Fruit fly (Drosophila melanogaster) whole organism: ENCODE data around the gene dj.

ENCODE experiments used
- CG8478 ChIP-seq: fragments of >200 bp; optimal IDR thresholded peaks from 2 replicates; lab custom pipeline; 2018; ENCODE audit warnings: inconsistent platforms
- Dll ChIP-seq: fragments of >200 bp; optimal IDR thresholded peaks from 2 replicates; lab custom pipeline; 2017
- EcR ChIP-seq, 2 experiments: fragments of >200 bp; optimal IDR thresholded peaks; 2 replicates each; lab custom pipeline; 2017; ENCODE audit warnings: missing biosample characterization in 2 of 2, missing genetic modification characterization in 2 of 2, missing genetic modification reagents in 2 of 2
- pan ChIP-seq: fragments of >200 bp; optimal IDR thresholded peaks from 2 replicates; lab custom pipeline; 2017
- psq ChIP-seq: fragments of >200 bp; optimal IDR thresholded peaks from 2 replicates; lab custom pipeline; 2017
- usp ChIP-seq: fragments of >200 bp; optimal IDR thresholded peaks from 2 replicates; lab custom pipeline; 2017; ENCODE audit warnings: missing biosample characterization, missing genetic modification characterization, mixed read lengths

dj gene

dm6 chr3R:7080157-7080916, 21.2 kb downstream of the dj start, which contains the start of gene Ref1:
Gene Ref1, minus strand, starts transcription at chr3R:7080387.
- TF ChIP-seq CG8478 (lab: Kevin White, UChicago) = no peak
- TF ChIP-seq psq (lab: Kevin White, UChicago) = no peak
- TF ChIP-seq usp = no peak
- no peak for TF ChIP-seq Dll
- TF ChIP-seq EcR (GFP tag; optimal IDR thresholded peaks at IDR 0.05; lab: Kevin White, UChicago) = no peak
- no peak for TF ChIP-seq pan

dm6 chr3R:7081972-7082371, 22.9 kb downstream of the dj start, which contains the start of gene Dpck:
Gene Dpck, plus strand, starts transcription at chr3R:7082182.
- TF ChIP-seq pan = no peak
- TF ChIP-seq EcR (GFP tag; optimal IDR thresholded peaks at IDR 0.05; lab: Kevin White, UChicago) = no peak
- TF ChIP-seq psq (lab: Kevin White, UChicago) = no peak
- no peak for TF ChIP-seq CG8478 (lab: Kevin White, UChicago)
- no peak for TF ChIP-seq usp
- no peak for TF ChIP-seq Dll

DNA sequence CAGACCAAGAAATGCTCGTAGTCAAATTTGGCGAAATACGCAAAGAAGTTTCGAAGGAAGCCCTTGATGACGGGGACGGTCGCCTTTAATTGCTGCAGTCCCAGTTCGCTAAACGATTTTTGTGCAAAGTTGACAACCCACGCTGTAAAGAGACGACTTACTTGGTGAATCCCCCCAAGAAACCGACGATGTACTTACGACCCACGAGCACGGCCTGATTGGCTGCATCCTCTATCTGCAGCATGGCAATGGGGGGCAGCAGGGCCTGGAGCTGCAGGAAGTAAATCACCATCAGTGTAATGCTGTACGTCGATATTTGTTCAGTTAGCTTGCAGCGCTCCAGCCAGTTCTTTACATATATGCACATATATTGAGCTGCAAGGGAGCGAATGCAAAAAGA, 24.6 kb downstream of the dj start:
- TF ChIP-seq usp = no peak

- TF ChIP-seq CG8478 (lab: Kevin White, UChicago) (no peak), Dll (no peak), EcR (GFP tag; optimal IDR thresholded peaks at IDR 0.05; lab: Kevin White, UChicago) (no peak), pan (no peak), usp (no peak), psq (lab: Kevin White, UChicago) (no peak)
These were observed 26.3 kb downstream of the dj start for dm6 chr3R:7085455-7085854.

dm6 chr3R:7085983-7086376, 26.9 kb downstream of the dj start, which contains the start of gene Tailor:
Gene Tailor, minus strand, starts transcription at chr3R:7086083.
- TF ChIP-seq pan (no peak), psq (lab: Kevin White, UChicago) (no peak), EcR (GFP tag; optimal IDR thresholded peaks at IDR 0.05; lab: Kevin White, UChicago) (no peak), usp (no peak), Dll (no peak), CG8478 (lab: Kevin White, UChicago) (no peak)

DNA sequence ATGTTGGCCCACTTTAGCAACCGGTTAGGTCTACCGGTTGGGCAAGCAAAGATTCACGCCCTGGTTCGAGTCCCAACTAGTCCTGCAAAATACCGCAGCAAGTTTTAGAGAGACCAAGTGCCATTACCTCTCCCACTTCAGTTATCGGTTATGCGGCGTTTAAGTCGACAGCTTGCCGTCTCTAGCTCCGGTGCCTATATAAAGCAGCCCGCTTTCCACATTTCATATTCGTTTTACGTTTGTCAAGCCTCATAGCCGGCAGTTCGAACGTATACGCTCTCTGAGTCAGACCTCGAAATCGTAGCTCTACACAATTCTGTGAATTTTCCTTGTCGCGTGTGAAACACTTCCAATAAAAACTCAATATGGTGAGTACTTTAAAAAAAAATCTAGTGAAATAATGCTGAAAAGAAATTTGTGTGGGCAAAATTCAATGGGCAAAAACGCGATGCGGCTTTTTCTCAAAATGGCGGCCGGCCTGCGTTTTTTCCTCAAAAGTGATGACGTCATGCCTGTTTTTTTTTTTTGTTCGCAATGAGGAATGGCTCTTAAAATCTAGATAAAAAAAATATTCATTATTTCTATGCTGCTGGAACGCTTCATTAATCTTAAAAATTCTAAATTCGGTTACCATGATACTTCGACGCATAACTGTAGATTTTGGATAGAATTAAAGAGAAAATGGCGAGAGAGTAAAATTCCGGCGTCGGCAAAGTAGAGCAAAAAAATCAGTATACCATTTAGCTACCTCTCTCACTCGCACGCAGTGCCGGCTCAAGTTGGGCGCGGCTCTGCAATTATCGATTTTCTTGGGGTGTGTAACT, 27.5 kb downstream of the dj start, which contains the start of gene alphaTub84B:
alphaTub84B (plus strand) TSS at position 223 of the 824 bp plus-strand sequence.
- no peak for TF ChIP-seq EcR (GFP tag; optimal IDR thresholded peaks at IDR 0.05; lab: Kevin White, UChicago)
- TF ChIP-seq CG8478 (lab: Kevin White, UChicago) = no peak
- TF ChIP-seq psq (lab: Kevin White, UChicago) = no peak

dm6 chr3R:7087201-7087505, 28.0 kb downstream of the dj start:
- no peak for TF ChIP-seq CG8478 (lab: Kevin White, UChicago)
- TF ChIP-seq usp = no peak
- TF ChIP-seq Dll = no peak
- no peak for TF ChIP-seq pan
- no peak for TF ChIP-seq psq (lab: Kevin White, UChicago)
- no peak for TF ChIP-seq EcR (GFP tag; optimal IDR thresholded peaks at IDR 0.05; lab: Kevin White, UChicago)

dm6 chr3R:7087904-7088303, 28.8 kb downstream of the dj start:
- TF ChIP-seq usp (no peak), pan (no peak), CG8478 (lab: Kevin White, UChicago) (no peak), EcR (GFP tag; optimal IDR thresholded peaks at IDR 0.05; lab: Kevin White, UChicago) (no peak), psq (lab: Kevin White, UChicago) (no peak), Dll (no peak)

DNA sequence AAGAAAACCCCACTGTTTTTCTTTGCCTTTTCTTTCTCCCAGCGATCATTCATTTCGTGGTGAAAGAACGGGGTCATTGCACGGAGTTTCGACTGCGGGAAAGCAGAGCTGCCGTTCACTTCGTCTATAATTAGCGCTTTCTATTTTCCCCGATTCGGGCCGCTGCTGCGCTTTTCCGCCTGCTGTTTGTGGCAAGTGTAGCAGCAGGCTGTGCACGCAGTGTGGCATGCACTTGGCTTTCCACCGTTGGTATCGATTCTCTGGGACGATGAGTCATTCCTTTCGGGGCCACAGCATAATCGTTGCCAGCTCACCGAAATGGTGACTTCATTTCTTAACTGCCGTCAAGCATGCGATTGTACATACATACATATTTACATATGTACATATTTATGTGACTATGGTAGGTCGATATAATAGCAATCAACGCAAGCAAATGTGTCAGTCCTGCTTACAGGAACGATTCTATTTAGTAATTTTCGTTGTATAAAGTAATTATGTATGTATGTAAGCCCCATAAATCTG, 29.8 kb downstream of the dj start:
- TF ChIP-seq EcR (GFP tag; optimal IDR thresholded peaks at IDR 0.05; lab: Kevin White, UChicago) (no peak), pan (no peak), psq (lab: Kevin White, UChicago) (no peak), CG8478 (lab: Kevin White, UChicago) (no peak), usp (no peak), Dll (no peak)

DNA sequence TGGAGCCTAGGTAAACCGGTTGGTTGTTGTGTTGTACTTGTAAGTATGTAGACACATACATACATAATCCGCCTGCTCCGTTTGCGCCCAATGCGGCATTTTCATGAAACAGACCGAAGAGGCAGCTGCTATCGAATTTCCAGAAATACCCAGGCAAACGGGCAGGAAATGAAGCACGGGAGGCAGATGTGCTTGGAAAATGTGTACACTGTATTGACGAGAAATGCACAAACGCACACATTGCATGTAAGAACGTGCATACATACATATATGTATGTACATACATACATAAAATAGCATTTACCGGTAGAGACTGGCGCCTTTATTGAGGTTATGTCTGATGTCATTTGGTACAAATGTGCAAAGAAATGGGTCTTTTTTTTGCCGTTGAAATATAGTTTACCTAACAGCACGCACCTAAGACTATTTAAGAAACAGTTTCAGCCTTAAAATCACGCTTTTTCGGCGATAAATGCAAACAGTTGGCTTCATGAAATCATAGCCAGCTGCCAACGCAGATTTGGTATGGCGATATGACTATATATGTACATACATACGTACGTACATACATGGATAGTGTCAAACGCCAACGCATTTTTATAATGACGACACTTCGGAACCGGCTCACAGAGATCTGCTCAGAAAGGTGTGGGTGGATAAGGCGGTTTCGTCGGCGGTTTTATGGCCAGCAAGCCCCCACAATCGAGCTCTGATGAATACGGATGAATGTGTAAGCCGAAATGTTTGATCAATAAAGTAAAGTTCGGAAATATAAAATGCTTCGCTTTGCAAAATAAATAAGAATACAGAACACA, 30.6 kb downstream of the dj start:
- TF ChIP-seq usp (no peak), CG8478 (lab: Kevin White, UChicago) (no peak), pan (no peak), psq (lab: Kevin White, UChicago) (no peak), EcR (GFP tag; optimal IDR thresholded peaks at IDR 0.05; lab: Kevin White, UChicago) (no peak), Dll (no peak)

dm6 chr3R:7090337-7090830, 31.3 kb downstream of the dj start:
- TF ChIP-seq usp = no peak
- TF ChIP-seq pan = peak; percentile 87

DNA sequence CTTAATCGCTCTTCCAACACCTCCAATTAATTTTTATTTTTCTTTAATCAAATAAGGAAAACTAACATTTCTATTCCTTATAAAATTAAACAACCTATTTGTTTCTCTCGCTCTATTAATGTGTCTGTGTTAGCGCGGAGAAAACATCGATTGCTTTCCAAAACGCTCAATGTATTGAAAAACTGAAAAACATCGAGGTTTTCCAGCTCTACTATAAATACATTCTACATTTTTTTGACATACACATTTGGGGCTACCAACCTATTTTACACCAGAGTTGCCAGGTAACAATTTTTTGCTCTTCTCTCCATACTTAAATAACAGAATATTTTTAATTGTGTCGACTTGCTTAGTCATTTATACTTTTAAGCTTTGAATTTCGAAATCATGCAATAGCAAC, 32.8 kb downstream of the dj start:
- TF ChIP-seq CG8478 (lab: Kevin White, UChicago) (no peak), Dll (no peak), usp (no peak), pan (no peak), EcR (GFP tag; optimal IDR thresholded peaks at IDR 0.05; lab: Kevin White, UChicago) (no peak), psq (lab: Kevin White, UChicago) (no peak)
